Fruit fly (Drosophila melanogaster) whole organism, prepupa: ENCODE results near the gene Dnaaf5.
A peak's percentile ranks its signal among the peaks of the same experiment; 100 is the strongest.

Source experiments
- CG10631 ChIP-seq: fragments of 200-800 bp; sonication (Bioruptor generic); optimal IDR thresholded peaks from 2 replicates; lab custom pipeline; 2016; ENCODE audit warnings: missing biosample characterization, missing genetic modification characterization
- CG10669 ChIP-seq: fragments of 200-800 bp; sonication (Bioruptor generic); optimal IDR thresholded peaks from 3 replicates; lab custom pipeline; 2018; ENCODE audit warnings: missing biosample characterization, mild to moderate bottlenecking, missing genetic modification characterization, moderate library complexity
- CG11294 ChIP-seq: fragments of 200-800 bp; sonication (Bioruptor generic); IDR thresholded peaks from 2 replicates; pipeline ENCODE4 v1.3.6; 2022; ENCODE audit warnings: missing biosample characterization, missing genetic modification characterization
- CG11762 ChIP-seq: fragments of 200-800 bp; sonication (Bioruptor generic); optimal IDR thresholded peaks from 3 replicates; lab custom pipeline; 2016; ENCODE audit warnings: missing biosample characterization, missing genetic modification characterization; ENCODE audit not compliant: insufficient read depth
- CG15336 ChIP-seq: fragments of 200-800 bp; sonication (Bioruptor generic); IDR thresholded peaks from 2 replicates; pipeline ENCODE4 v1.3.6; 2022; ENCODE audit warnings: missing biosample characterization, missing genetic modification characterization
- CG3032 ChIP-seq: fragments of 200-800 bp; optimal IDR thresholded peaks from 2 replicates; lab custom pipeline; 2019; ENCODE audit warnings: missing biosample characterization, mild to moderate bottlenecking, missing genetic modification characterization, moderate library complexity
- CG31627 ChIP-seq: fragments of 200-800 bp; sonication (Bioruptor generic); optimal IDR thresholded peaks from 3 replicates; lab custom pipeline; 2016; ENCODE audit warnings: missing biosample characterization, missing genetic modification characterization
- CG32006 ChIP-seq: fragments of 200-800 bp; sonication (Bioruptor generic); optimal IDR thresholded peaks from 3 replicates; lab custom pipeline; 2017; ENCODE audit warnings: missing biosample characterization, mild to moderate bottlenecking, missing genetic modification characterization
- CG34406 ChIP-seq: fragments of 200-800 bp; sonication (Bioruptor generic); optimal IDR thresholded peaks from 3 replicates; lab custom pipeline; 2016; ENCODE audit warnings: missing biosample characterization, missing genetic modification characterization
- CG3919 ChIP-seq: fragments of 200-800 bp; sonication (Bioruptor generic); optimal IDR thresholded peaks from 3 replicates; lab custom pipeline; 2016; ENCODE audit warnings: missing biosample characterization, missing genetic modification characterization
- CG4318 ChIP-seq: fragments of 200-800 bp; sonication (Bioruptor generic); optimal IDR thresholded peaks from 3 replicates; lab custom pipeline; 2017; ENCODE audit warnings: missing biosample characterization, mild to moderate bottlenecking, missing genetic modification characterization
- CG6163 ChIP-seq: fragments of 200-800 bp; sonication (Bioruptor generic); IDR thresholded peaks from 3 replicates; pipeline ENCODE4 v1.3.6; 2022; ENCODE audit warnings: missing biosample characterization, missing genetic modification characterization
- CG6792 ChIP-seq: fragments of 200-800 bp; sonication (Bioruptor generic); optimal IDR thresholded peaks from 3 replicates; lab custom pipeline; 2016; ENCODE audit warnings: missing biosample characterization, missing genetic modification characterization
- CG6808 ChIP-seq: fragments of 200-800 bp; sonication (Bioruptor generic); optimal IDR thresholded peaks from 3 replicates; lab custom pipeline; 2017; ENCODE audit warnings: missing biosample characterization, missing genetic modification characterization, mild to moderate bottlenecking, moderate library complexity, missing genetic modification reagents
- CG6854 ChIP-seq: fragments of 200-800 bp; sonication (Bioruptor generic); optimal IDR thresholded peaks from 2 replicates; lab custom pipeline; 2017; ENCODE audit warnings: missing biosample characterization, mild to moderate bottlenecking, missing genetic modification characterization
- CG7368 ChIP-seq: fragments of 200-800 bp; sonication (Bioruptor generic); optimal IDR thresholded peaks from 3 replicates; lab custom pipeline; 2016; ENCODE audit warnings: missing biosample characterization, missing genetic modification characterization
- CG8119 ChIP-seq: fragments of 200-800 bp; sonication (Bioruptor generic); IDR thresholded peaks from 3 replicates; pipeline ENCODE4 v1.3.6; 2022; ENCODE audit warnings: missing biosample characterization, missing genetic modification characterization
- CG8319 ChIP-seq: fragments of 200-800 bp; sonication (Bioruptor generic); optimal IDR thresholded peaks from 3 replicates; lab custom pipeline; 2016; ENCODE audit warnings: missing biosample characterization, missing genetic modification characterization
- Eip75B ChIP-seq: fragments of 200-800 bp; sonication (Bioruptor generic); optimal IDR thresholded peaks from 3 replicates; lab custom pipeline; 2016; ENCODE audit warnings: missing biosample characterization, missing genetic modification characterization
- Eip78C ChIP-seq: fragments of 200-800 bp; sonication (Bioruptor generic); peaks from one replicate; lab custom pipeline; 2016; ENCODE audit warnings: missing biosample characterization, missing genetic modification characterization
- Eip93F ChIP-seq: fragments of 200-800 bp; sonication (Bioruptor generic); optimal IDR thresholded peaks from 2 replicates; lab custom pipeline; 2016; ENCODE audit warnings: missing biosample characterization, mild to moderate bottlenecking, missing genetic modification characterization
- Ets21C ChIP-seq: fragments of 200-800 bp; sonication (Bioruptor generic); optimal IDR thresholded peaks from 3 replicates; lab custom pipeline; 2016; ENCODE audit warnings: missing biosample characterization, missing genetic modification characterization
- Ets96B ChIP-seq: fragments of 200-800 bp; optimal IDR thresholded peaks from 2 replicates; lab custom pipeline; 2019; ENCODE audit warnings: missing biosample characterization, mild to moderate bottlenecking, missing genetic modification characterization, moderate library complexity
- Gug ChIP-seq: fragments of 200-800 bp; sonication (Bioruptor generic); IDR thresholded peaks from 2 replicates; pipeline ENCODE4 v1.3.6; 2022; ENCODE audit warnings: missing biosample characterization, missing genetic modification characterization
- Hr38 ChIP-seq: sonication (Bioruptor generic); optimal IDR thresholded peaks from 2 replicates; lab custom pipeline; 2016; ENCODE audit warnings: missing biosample characterization, missing genetic modification characterization
- Hr39 ChIP-seq: fragments of 200-800 bp; sonication (Bioruptor generic); optimal IDR thresholded peaks from 2 replicates; lab custom pipeline; 2016; ENCODE audit warnings: missing biosample characterization, missing genetic modification characterization
- Lpt ChIP-seq: fragments of 200-800 bp; sonication (Bioruptor generic); optimal IDR thresholded peaks from 3 replicates; lab custom pipeline; 2016; ENCODE audit warnings: missing biosample characterization, missing genetic modification characterization
- Met ChIP-seq: fragments of 200-800 bp; sonication (Bioruptor generic); optimal IDR thresholded peaks from 3 replicates; lab custom pipeline; 2016; ENCODE audit warnings: missing biosample characterization, missing genetic modification characterization
- OdsH ChIP-seq: fragments of 200-800 bp; sonication (Bioruptor generic); optimal IDR thresholded peaks from 3 replicates; lab custom pipeline; 2016; ENCODE audit warnings: missing biosample characterization, missing genetic modification characterization
- Sox14 ChIP-seq: fragments of 200-800 bp; sonication (Bioruptor generic); optimal IDR thresholded peaks from 3 replicates; lab custom pipeline; 2016; ENCODE audit warnings: missing biosample characterization, missing genetic modification characterization
- achi ChIP-seq: fragments of 200-800 bp; sonication (Bioruptor generic); optimal IDR thresholded peaks from 3 replicates; lab custom pipeline; 2016; ENCODE audit warnings: missing biosample characterization, missing genetic modification characterization
- acj6 ChIP-seq: fragments of 200-800 bp; sonication (Bioruptor generic); optimal IDR thresholded peaks from 3 replicates; lab custom pipeline; 2016; ENCODE audit warnings: missing biosample characterization, missing genetic modification characterization
- cyc ChIP-seq: fragments of 200-800 bp; sonication (Bioruptor generic); optimal IDR thresholded peaks from 3 replicates; lab custom pipeline; 2016; ENCODE audit warnings: missing biosample characterization, missing genetic modification characterization
- eg ChIP-seq: fragments of 200-800 bp; sonication (Bioruptor generic); IDR thresholded peaks from 3 replicates; pipeline ENCODE4 v1.3.6; 2022; ENCODE audit warnings: missing biosample characterization, missing genetic modification characterization
- esn ChIP-seq: fragments of 200-800 bp; sonication (Bioruptor generic); optimal IDR thresholded peaks from 2 replicates; lab custom pipeline; 2016; ENCODE audit warnings: missing biosample characterization, mild to moderate bottlenecking, missing genetic modification characterization, moderate library complexity
- fd59A ChIP-seq: fragments of 200-800 bp; sonication (Bioruptor generic); optimal IDR thresholded peaks from 2 replicates; lab custom pipeline; 2017; ENCODE audit warnings: missing biosample characterization, mild to moderate bottlenecking, missing genetic modification characterization, missing genetic modification reagents
- fkh ChIP-seq: fragments of 200-800 bp; sonication (Bioruptor generic); optimal IDR thresholded peaks from 3 replicates; lab custom pipeline; 2017; ENCODE audit warnings: missing biosample characterization, mild to moderate bottlenecking, missing genetic modification characterization, moderate library complexity
- net ChIP-seq: fragments of 200-800 bp; sonication (Bioruptor generic); optimal IDR thresholded peaks from 3 replicates; lab custom pipeline; 2016; ENCODE audit warnings: missing biosample characterization, missing genetic modification characterization
- pdm3 ChIP-seq: fragments of 200-800 bp; sonication (Bioruptor generic); optimal IDR thresholded peaks from 3 replicates; lab custom pipeline; 2016; ENCODE audit warnings: missing biosample characterization, missing genetic modification characterization
- salr ChIP-seq, 2 experiments: fragments of 200-800 bp; sonication (Bioruptor generic); optimal IDR thresholded peaks; 3 replicates each; lab custom pipeline; 2016 to 2018; ENCODE audit warnings: missing biosample characterization in 2 of 2, missing genetic modification characterization in 2 of 2, mild to moderate bottlenecking in 1 of 2
- spab ChIP-seq: fragments of 200-800 bp; sonication (Bioruptor generic); optimal IDR thresholded peaks from 2 replicates; lab custom pipeline; 2017; ENCODE audit warnings: missing biosample characterization, mild to moderate bottlenecking, missing genetic modification characterization, missing genetic modification reagents
- svp ChIP-seq: fragments of 200-800 bp; sonication (Bioruptor generic); peaks from one replicate; lab custom pipeline; 2016; ENCODE audit warnings: missing biosample characterization, missing genetic modification characterization
- topi ChIP-seq: fragments of 200-800 bp; sonication (Bioruptor generic); optimal IDR thresholded peaks from 3 replicates; lab custom pipeline; 2016; ENCODE audit warnings: missing biosample characterization, missing genetic modification characterization

Gene Dnaaf5

DNA sequence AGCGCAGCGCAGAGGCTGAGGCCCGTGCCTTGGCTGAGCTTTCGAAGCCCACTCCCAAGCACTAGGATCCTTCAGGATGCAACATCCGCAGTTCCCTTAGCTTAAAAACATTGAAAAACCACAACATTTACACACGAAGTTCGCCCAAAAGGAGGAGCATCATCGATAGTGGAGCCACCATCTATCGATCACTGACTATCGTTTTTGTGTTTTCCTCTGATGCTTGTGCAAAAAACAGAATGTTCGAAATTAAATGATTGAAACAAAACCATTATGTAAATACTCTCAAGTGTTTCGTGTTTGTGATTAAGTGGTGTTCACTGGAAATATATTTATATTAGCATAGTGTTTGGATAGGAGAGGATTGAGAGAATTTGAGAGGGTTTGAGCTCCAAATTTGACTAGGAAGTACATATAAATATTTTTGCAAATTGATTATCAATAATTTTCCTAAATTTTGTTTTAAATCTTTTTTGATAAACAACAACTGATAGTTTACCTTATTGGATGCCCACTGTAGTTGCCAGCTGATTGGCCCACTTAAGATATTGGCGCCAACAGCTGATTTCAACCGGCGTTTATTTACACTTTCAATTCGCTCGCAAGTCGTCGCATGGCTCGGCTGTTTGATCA, 34.0 kb downstream of the Dnaaf5 start, which contains the start of gene spn-B (continued):
- peak; percentile 86 for TF ChIP-seq Eip75B (GFP tag; lab: Kevin White, UChicago)
- peak; percentile 79 for TF ChIP-seq net (GFP tag; lab: Kevin White, UChicago)
- TF ChIP-seq CG6854 (GFP tag; lab: Kevin White, UChicago), result no peak
- peak; percentile 75 for TF ChIP-seq CG6808
- TF ChIP-seq fd59A (GFP tag; lab: Kevin White, UChicago), result peak; percentile 15
- peak; percentile 73 for TF ChIP-seq cyc (GFP tag; lab: Kevin White, UChicago)
- peak; percentile 78 for TF ChIP-seq achi (GFP tag; lab: Kevin White, UChicago)
- TF ChIP-seq salr (GFP tag; optimal IDR thresholded peaks at IDR 0.05; lab: Kevin White, UChicago), result peak; percentile 8 to 44
- peak; percentile 74 for TF ChIP-seq Hr39 (GFP tag; lab: Kevin White, UChicago)
- TF ChIP-seq Sox14 (GFP tag; lab: Kevin White, UChicago), result peak; percentile 79
- TF ChIP-seq Hr38 (GFP tag; lab: Kevin White, UChicago), result no peak
- peak; percentile 73 for TF ChIP-seq CG32006 (GFP tag; lab: Kevin White, UChicago)
- peak; percentile 47 for TF ChIP-seq CG11762 (GFP tag; lab: Kevin White, UChicago)
- peak; percentile 63 for TF ChIP-seq CG7368 (GFP tag; lab: Kevin White, UChicago)
- TF ChIP-seq CG4318, result no peak
- TF ChIP-seq CG34406 (GFP tag; lab: Kevin White, UChicago), result peak; percentile 68

- TF ChIP-seq CG10669, result no peak
- no peak for TF ChIP-seq eg (GFP tag; lab: Robert Waterston, UW)
- TF ChIP-seq CG6808, result no peak
- TF ChIP-seq spab, result no peak
- no peak for TF ChIP-seq esn (GFP tag; lab: Kevin White, UChicago)
- TF ChIP-seq CG8119 (GFP tag; lab: Robert Waterston, UW), result no peak
- TF ChIP-seq CG6163 (GFP tag; lab: Robert Waterston, UW), result no peak
- TF ChIP-seq CG3919 (GFP tag; lab: Kevin White, UChicago), result no peak
- no peak for TF ChIP-seq CG31627
- no peak for TF ChIP-seq fd59A (GFP tag; lab: Kevin White, UChicago)
- no peak for TF ChIP-seq CG15336 (GFP tag; lab: Robert Waterston, UW)
- no peak for TF ChIP-seq Eip75B (GFP tag; lab: Kevin White, UChicago)
- no peak for TF ChIP-seq topi (GFP tag; lab: Kevin White, UChicago)
- no peak for TF ChIP-seq Gug (GFP tag; lab: Robert Waterston, UW)
- no peak for TF ChIP-seq achi (GFP tag; lab: Kevin White, UChicago)
- TF ChIP-seq Eip93F (GFP tag; lab: Kevin White, UChicago), result no peak
- no peak for TF ChIP-seq Sox14 (GFP tag; lab: Kevin White, UChicago)
- no peak for TF ChIP-seq CG4318
- TF ChIP-seq, all 60 proteins: peak for 0
These were observed 34.5 kb downstream of the Dnaaf5 start for dm6 chr3R:14327113-14327466.

dm6 chr3R:14326250-14327112, 35.1 kb downstream of the Dnaaf5 start, which contains the start of the genes Afti and ATPsynE:
TSS of gene Afti (minus strand) at chr3R:14326689.
TSS of gene ATPsynE (plus strand) at chr3R:14326947.
- TF ChIP-seq CG10631 (GFP tag; lab: Kevin White, UChicago) (no peak), pdm3 (GFP tag; lab: Kevin White, UChicago) (no peak), salr (GFP tag; optimal IDR thresholded peaks at IDR 0.05; lab: Kevin White, UChicago) (peak in 1 of 2 experiments; percentile 36), OdsH (GFP tag; lab: Kevin White, UChicago) (no peak), fd59A (GFP tag; lab: Kevin White, UChicago) (peak; percentile 24), net (GFP tag; lab: Kevin White, UChicago) (peak; percentile 37), CG3032 (peak; percentile 66), Eip78C (GFP tag; lab: Kevin White, UChicago) (peak; percentile 62), CG6792 (GFP tag; lab: Kevin White, UChicago) (peak; percentile 57), Met (GFP tag; lab: Kevin White, UChicago) (no peak), CG7368 (GFP tag; lab: Kevin White, UChicago) (peak; percentile 34), acj6 (GFP tag; lab: Kevin White, UChicago) (peak; percentile 71), CG31627 (peak; percentile 85), Hr39 (GFP tag; lab: Kevin White, UChicago) (peak; percentile 79), Sox14 (GFP tag; lab: Kevin White, UChicago) (peak; percentile 67), CG8319 (GFP tag; lab: Kevin White, UChicago) (no peak), CG11294 (GFP tag; lab: Robert Waterston, UW) (peak; percentile 29; the same call in 1 of the 2 replicates), CG6808 (no peak), svp (GFP tag; lab: Kevin White, UChicago) (no peak), topi (GFP tag; lab: Kevin White, UChicago) (peak; percentile 54), achi (GFP tag; lab: Kevin White, UChicago) (peak; percentile 100), fkh (GFP tag; lab: Kevin White, UChicago) (no peak), Ets96B (tag; lab: Kevin White, UChicago) (peak; percentile 32), Ets21C (GFP tag; lab: Kevin White, UChicago) (no peak), CG15336 (GFP tag; lab: Robert Waterston, UW) (peak; percentile 51), Lpt (GFP tag; lab: Kevin White, UChicago) (no peak), Hr38 (GFP tag; lab: Kevin White, UChicago) (no peak), CG32006 (GFP tag; lab: Kevin White, UChicago) (no peak)
